1 fruit fly cellular context compared by ENCODE assay signal in the genomic region with DNA sequence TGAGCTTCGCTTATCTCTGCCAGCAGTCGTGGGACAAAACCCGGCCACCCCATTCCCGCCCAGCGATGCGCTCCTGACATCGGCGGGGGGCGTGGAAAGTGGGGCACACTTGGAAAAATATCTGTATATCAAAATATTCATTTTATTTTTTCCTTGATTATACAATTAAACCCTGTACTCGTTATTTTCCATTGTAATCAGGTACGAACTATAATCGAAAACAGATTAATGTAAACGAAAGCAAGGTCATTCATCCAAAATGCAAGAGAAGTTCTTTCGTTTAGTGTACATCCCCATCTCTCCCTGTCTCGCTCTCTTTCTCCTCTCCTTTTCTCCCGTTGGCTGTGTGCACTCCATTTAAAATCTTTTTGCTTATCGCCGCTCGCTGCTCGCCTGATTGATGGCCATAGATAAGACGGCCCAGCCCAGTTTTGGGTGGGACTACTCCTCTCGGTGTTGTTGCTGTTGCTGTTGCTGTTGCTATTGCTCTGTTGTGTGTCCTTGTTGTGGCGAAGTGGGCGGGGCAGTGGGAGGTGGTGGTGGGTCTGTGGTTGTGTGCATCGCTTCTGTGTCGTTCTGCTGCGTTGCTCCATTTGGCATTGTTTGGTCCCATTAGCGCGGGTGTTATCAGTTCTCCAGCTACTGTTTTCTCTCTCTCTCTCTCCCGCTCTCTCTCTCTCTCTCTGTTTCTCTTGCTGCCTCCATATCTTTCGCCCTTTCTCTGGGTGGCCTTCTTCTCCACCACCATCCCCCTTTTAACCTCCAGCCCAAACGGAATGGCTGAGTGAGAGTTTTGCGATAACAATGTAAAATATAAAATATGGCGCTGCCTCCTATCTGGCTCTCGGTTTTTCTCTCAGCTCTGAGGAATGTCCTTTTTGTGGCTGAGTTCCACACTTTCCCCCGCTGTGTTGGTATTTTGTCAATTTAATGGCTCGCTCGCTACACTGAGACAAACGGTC.
A peak's percentile ranks its signal among the peaks of the same experiment; 100 is the strongest.
TF ChIP-seq lines count a peak whose summit lies in the region.

No protein-coding gene starts in this region.

TF ChIP-seq in whole organism, embryonic, 481 proteins besides CTCF, POLR2A, EP300 and RAD21 (continued from another document):
- peak; percentile 94 for TF ChIP-seq CG1603 (tag; optimal IDR thresholded peaks at IDR 0.05; lab: Kevin White, UChicago)
- TF ChIP-seq CG9817 (tag; optimal IDR thresholded peaks at IDR 0.05; lab: Kevin White, UChicago), result peak; percentile 58
- TF ChIP-seq CG6854 (GFP tag; optimal IDR thresholded peaks at IDR 0.05; lab: Kevin White, UChicago), result peak; percentile 61
- TF ChIP-seq CG13424 (tag; optimal IDR thresholded peaks at IDR 0.05; lab: Kevin White, UChicago), result peak; percentile 75
- TF ChIP-seq Hsf (GFP tag; optimal IDR thresholded peaks at IDR 0.05; lab: Kevin White, UChicago), result peak; percentile 71
- TF ChIP-seq odd (GFP tag; optimal IDR thresholded peaks at IDR 0.05; lab: Kevin White, UChicago), result peak; percentile 27
- TF ChIP-seq H15 (GFP tag; IDR thresholded peaks at IDR 0.05; lab: Robert Waterston, UW), result peak; percentile 82
- TF ChIP-seq CG8388 (GFP tag; optimal IDR thresholded peaks at IDR 0.05; lab: Kevin White, UChicago), result peak; percentile 79
- peak; percentile 81 for TF ChIP-seq Awh (GFP tag; IDR thresholded peaks at IDR 0.05; lab: Robert Waterston, UW)
- TF ChIP-seq sima (GFP tag; optimal IDR thresholded peaks at IDR 0.05; lab: Kevin White, UChicago), result no peak
- no peak for TF ChIP-seq Elba2 (GFP tag; optimal IDR thresholded peaks at IDR 0.05; lab: Kevin White, UChicago)
- TF ChIP-seq sd (tag; optimal IDR thresholded peaks at IDR 0.05; lab: Kevin White, UChicago), result no peak
- TF ChIP-seq ATbp (GFP tag; optimal IDR thresholded peaks at IDR 0.05; lab: Kevin White, UChicago), result peak; percentile 86
- TF ChIP-seq sim (GFP tag; IDR thresholded peaks at IDR 0.05; lab: Robert Waterston, UW), result peak; percentile 63; the same call in 1 of the 2 replicates
